Worm (Caenorhabditis elegans) whole organism, mixed stage, embryonic: ENCODE data around the gene F26D2.3.

ENCODE experiments used
- M03D4.4 ChIP-seq: sonication (generic microtip); optimal IDR thresholded peaks from 2 replicates; lab custom pipeline; 2017; ENCODE audit warnings: mild to moderate bottlenecking, missing genetic modification characterization, missing compliant biosample characterization
- bed-3 ChIP-seq: fragments of 200-800 bp; sonication (Bioruptor generic); optimal IDR thresholded peaks from 3 replicates; lab custom pipeline; 2018; ENCODE audit warnings: mild to moderate bottlenecking, missing genetic modification characterization, moderate library complexity, missing compliant biosample characterization
- blmp-1 ChIP-seq: fragments of 150-350 bp; optimal IDR thresholded peaks from 2 replicates; lab custom pipeline; 2014; ENCODE audit warnings: missing biosample characterization, missing genetic modification characterization
- ceh-39 ChIP-seq: fragments of 150-350 bp; optimal IDR thresholded peaks from 2 replicates; lab custom pipeline; 2014; ENCODE audit warnings: missing biosample characterization, missing genetic modification characterization
- ceh-43 ChIP-seq: fragments of 200-800 bp; sonication (Bioruptor generic); optimal IDR thresholded peaks from 2 replicates; lab custom pipeline; 2018; ENCODE audit warnings: mild to moderate bottlenecking, missing genetic modification characterization, moderate library complexity, missing compliant biosample characterization
- ceh-83 ChIP-seq: fragments of 200-800 bp; sonication (Bioruptor generic); optimal IDR thresholded peaks from 2 replicates; lab custom pipeline; 2018; ENCODE audit warnings: mild to moderate bottlenecking, missing genetic modification characterization, missing compliant biosample characterization
- ces-1 ChIP-seq: fragments of 150-350 bp; optimal IDR thresholded peaks from 2 replicates; lab custom pipeline; 2014; ENCODE audit warnings: missing biosample characterization, missing genetic modification reagents, missing genetic modification characterization
- cnd-1 ChIP-seq: fragments of 200-800 bp; sonication (Bioruptor generic); optimal IDR thresholded peaks from 2 replicates; lab custom pipeline; 2018; ENCODE audit warnings: mild to moderate bottlenecking, missing genetic modification characterization, missing compliant biosample characterization
- drap-1 ChIP-seq: fragments of 200-800 bp; sonication (Bioruptor generic); optimal IDR thresholded peaks from 3 replicates; lab custom pipeline; 2018; ENCODE audit warnings: mild to moderate bottlenecking, missing genetic modification characterization, missing compliant biosample characterization
- elt-1 ChIP-seq: sonication (generic microtip); optimal IDR thresholded peaks from 2 replicates; lab custom pipeline; 2017; ENCODE audit warnings: missing genetic modification characterization, mild to moderate bottlenecking, missing compliant biosample characterization, antibody characterized with exemption, moderate library complexity, borderline replicate concordance; ENCODE audit not compliant: insufficient read depth
- elt-3 ChIP-seq: fragments of 150-350 bp; optimal IDR thresholded peaks from 2 replicates; lab custom pipeline; 2014; ENCODE audit warnings: missing biosample characterization, missing genetic modification characterization
- flh-1 ChIP-seq: fragments of 200-800 bp; sonication (Bioruptor generic); optimal IDR thresholded peaks from 2 replicates; lab custom pipeline; 2018; ENCODE audit warnings: mild to moderate bottlenecking, missing genetic modification characterization, moderate library complexity, missing compliant biosample characterization
- lin-32 ChIP-seq: fragments of 200-800 bp; sonication (Bioruptor generic); optimal IDR thresholded peaks from 2 replicates; lab custom pipeline; 2018; ENCODE audit warnings: mild to moderate bottlenecking, missing genetic modification characterization, missing compliant biosample characterization
- lsy-2 ChIP-seq: fragments of 150-350 bp; optimal IDR thresholded peaks from 2 replicates; lab custom pipeline; 2014; ENCODE audit warnings: missing biosample characterization, missing genetic modification characterization
- mab-5 ChIP-seq: fragments of 150-350 bp; optimal IDR thresholded peaks from 2 replicates; lab custom pipeline; 2014; ENCODE audit warnings: missing biosample characterization, missing genetic modification characterization
- mep-1 ChIP-seq: fragments of 150-350 bp; optimal IDR thresholded peaks from 2 replicates; lab custom pipeline; 2017; ENCODE audit warnings: missing biosample characterization, missing genetic modification reagents, missing genetic modification characterization, inconsistent platforms
- mls-2 ChIP-seq: sonication (generic microtip); optimal IDR thresholded peaks from 2 replicates; lab custom pipeline; 2016; ENCODE audit warnings: mild to moderate bottlenecking, missing genetic modification characterization, moderate library complexity, missing compliant biosample characterization
- nhr-12 ChIP-seq: fragments of 150-350 bp; optimal IDR thresholded peaks from 2 replicates; lab custom pipeline; 2014; ENCODE audit warnings: missing biosample characterization, missing genetic modification characterization
- nhr-2 ChIP-seq: fragments of 150-350 bp; optimal IDR thresholded peaks from 2 replicates; lab custom pipeline; 2014; ENCODE audit warnings: missing biosample characterization, missing genetic modification characterization
- nhr-237 ChIP-seq: fragments of 150-350 bp; optimal IDR thresholded peaks from 2 replicates; lab custom pipeline; 2014; ENCODE audit warnings: missing biosample characterization, missing genetic modification characterization
- nhr-28 ChIP-seq: fragments of 150-350 bp; optimal IDR thresholded peaks from 2 replicates; lab custom pipeline; 2014; ENCODE audit warnings: missing biosample characterization, missing genetic modification characterization
- nhr-76 ChIP-seq: sonication (generic microtip); optimal IDR thresholded peaks from 2 replicates; lab custom pipeline; 2017; ENCODE audit warnings: missing biosample characterization, missing genetic modification characterization
- pha-4 ChIP-seq: fragments of 150-350 bp; optimal IDR thresholded peaks from 2 replicates; lab custom pipeline; 2018; ENCODE audit warnings: missing biosample characterization, missing genetic modification reagents, missing genetic modification characterization
- sem-2 ChIP-seq: fragments of 200-800 bp; sonication (Bioruptor generic); optimal IDR thresholded peaks from 2 replicates; lab custom pipeline; 2018; ENCODE audit warnings: mild to moderate bottlenecking, missing genetic modification characterization, missing compliant biosample characterization
- snpc-4 ChIP-seq: fragments of 150-350 bp; optimal IDR thresholded peaks from 2 replicates; lab custom pipeline; 2014; ENCODE audit warnings: missing biosample characterization, missing genetic modification characterization
- sptf-1 ChIP-seq: sonication (generic microtip); optimal IDR thresholded peaks from 2 replicates; lab custom pipeline; 2017; ENCODE audit warnings: mild to moderate bottlenecking, missing genetic modification characterization, moderate library complexity, missing compliant biosample characterization
- unc-120 ChIP-seq: sonication (generic microtip); optimal IDR thresholded peaks from 2 replicates; lab custom pipeline; 2017; ENCODE audit warnings: missing genetic modification characterization, missing compliant biosample characterization; ENCODE audit not compliant: poor library complexity, severe bottlenecking
- unc-39 ChIP-seq: fragments of 150-350 bp; optimal IDR thresholded peaks from 2 replicates; lab custom pipeline; 2014; ENCODE audit warnings: missing biosample characterization, missing genetic modification characterization
- zip-8 ChIP-seq: fragments of 150-350 bp; optimal IDR thresholded peaks from 2 replicates; lab custom pipeline; 2014; ENCODE audit warnings: missing biosample characterization, missing genetic modification characterization
- ztf-11 ChIP-seq: fragments of 150-350 bp; optimal IDR thresholded peaks from 2 replicates; lab custom pipeline; 2014; ENCODE audit warnings: missing biosample characterization, missing genetic modification characterization

Gene F26D2.3

DNA sequence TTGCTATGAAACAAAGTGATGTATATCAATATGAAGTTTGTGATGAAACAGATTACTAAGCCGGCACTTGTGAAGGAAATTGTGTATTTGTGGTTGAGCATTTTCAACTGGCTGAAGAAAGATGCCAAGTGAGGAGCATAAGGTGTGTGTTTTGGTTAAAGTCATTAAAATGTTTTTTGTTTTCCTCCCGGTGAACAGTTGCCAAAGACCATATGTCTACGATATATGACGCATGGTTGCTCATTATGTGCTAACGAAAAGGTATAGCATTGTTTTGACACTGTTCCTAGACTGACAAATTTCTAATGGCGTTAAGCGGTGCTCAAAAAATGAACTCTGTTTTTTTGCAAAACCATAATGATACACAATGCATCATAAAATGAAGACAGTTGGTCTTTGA lies 9.3 kb downstream of the F26D2.3 start, which contains the start of gene str-55:
Gene str-55, minus strand, starts transcription at position 101 of the 400 bp plus-strand sequence.
- TF ChIP-seq ces-1 (GFP tag; lab: Kevin White, UChicago) (no peak), ztf-11 (tag; lab: Kevin White, UChicago) (no peak), nhr-12 (tag; lab: Kevin White, UChicago) (no peak), nhr-2 (tag; lab: Kevin White, UChicago) (no peak), nhr-237 (tag; lab: Kevin White, UChicago) (no peak), mep-1 (tag; lab: Kevin White, UChicago) (no peak)

ce11 chrV:16419769-16420168 lies 12.0 kb downstream of the F26D2.3 start, which contains the start of gene F26D2.16:
Gene F26D2.16, minus strand, starts transcription at chrV:16419869.
- TF ChIP-seq sem-2 (GFP tag; lab: Kevin White, UChicago), result no peak
- TF ChIP-seq M03D4.4 (tag; lab: Kevin White, UChicago), result no peak
- no peak for TF ChIP-seq flh-1 (GFP tag; lab: Kevin White, UChicago)
- TF ChIP-seq ceh-43 (GFP tag; lab: Kevin White, UChicago), result no peak
- TF ChIP-seq pha-4 (tag; lab: Kevin White, UChicago), result no peak
- TF ChIP-seq lsy-2 (tag; lab: Kevin White, UChicago), result no peak
- no peak for TF ChIP-seq bed-3
- no peak for TF ChIP-seq ceh-83 (GFP tag; lab: Kevin White, UChicago)
- no peak for TF ChIP-seq blmp-1 (tag; lab: Kevin White, UChicago)
- TF ChIP-seq unc-39 (tag; lab: Kevin White, UChicago), result no peak
- no peak for TF ChIP-seq snpc-4 (tag; lab: Kevin White, UChicago)
- no peak for TF ChIP-seq ceh-39
- TF ChIP-seq nhr-237 (tag; lab: Kevin White, UChicago), result no peak
- TF ChIP-seq ces-1 (GFP tag; lab: Kevin White, UChicago), result no peak
- no peak for TF ChIP-seq cnd-1 (tag; lab: Kevin White, UChicago)
- no peak for TF ChIP-seq nhr-28
- no peak for TF ChIP-seq nhr-12 (tag; lab: Kevin White, UChicago)

- no peak for TF ChIP-seq mab-5 (tag; lab: Kevin White, UChicago)
- TF ChIP-seq nhr-76 (tag; lab: Kevin White, UChicago), result no peak
- TF ChIP-seq pha-4 (tag; lab: Kevin White, UChicago), result no peak
- no peak for TF ChIP-seq flh-1 (GFP tag; lab: Kevin White, UChicago)
- no peak for TF ChIP-seq zip-8 (tag; lab: Kevin White, UChicago)
- TF ChIP-seq lin-32, result no peak
- TF ChIP-seq unc-120 (tag; lab: Kevin White, UChicago), result no peak
- TF ChIP-seq mep-1 (tag; lab: Kevin White, UChicago), result no peak
- TF ChIP-seq nhr-28, result no peak
- TF ChIP-seq nhr-12 (tag; lab: Kevin White, UChicago), result no peak
- no peak for TF ChIP-seq elt-3 (tag; lab: Kevin White, UChicago)
- TF ChIP-seq ceh-39, result no peak
- no peak for TF ChIP-seq nhr-237 (tag; lab: Kevin White, UChicago)
- TF ChIP-seq mls-2, result no peak
- no peak for TF ChIP-seq ceh-83 (GFP tag; lab: Kevin White, UChicago)
Observed at ce11 chrV:16420696-16421095, 12.9 kb downstream of the F26D2.3 start, which contains the start of gene srw-48. Gene srw-48, plus strand, starts transcription at chrV:16420996.

DNA sequence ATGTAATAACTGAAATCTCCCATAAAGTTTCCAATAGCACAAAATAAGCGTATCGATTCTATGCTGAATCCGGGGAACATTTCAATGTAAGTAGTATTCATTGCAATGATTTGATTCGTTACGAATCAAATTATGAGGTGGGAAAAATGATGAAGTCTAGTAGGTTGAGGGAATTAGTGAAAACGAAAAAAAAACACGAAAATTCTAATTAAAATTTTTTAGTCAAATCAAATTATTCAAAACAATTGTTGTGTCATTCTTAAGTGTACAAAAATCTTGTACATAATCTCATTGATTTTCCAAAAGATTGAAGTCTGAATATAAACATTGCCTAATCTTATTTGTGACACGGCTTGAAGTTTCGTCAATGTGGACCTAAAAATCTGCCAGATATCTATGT lies 16.7 kb downstream of the F26D2.3 start, which contains the start of gene srw-29:
Gene srw-29, minus strand, starts transcription at position 101 of the 400 bp plus-strand sequence.
- TF ChIP-seq nhr-76 (tag; lab: Kevin White, UChicago) (no peak), ceh-39 (no peak), mab-5 (tag; lab: Kevin White, UChicago) (no peak), sptf-1 (tag; lab: Kevin White, UChicago) (no peak), elt-1 (no peak)

DNA sequence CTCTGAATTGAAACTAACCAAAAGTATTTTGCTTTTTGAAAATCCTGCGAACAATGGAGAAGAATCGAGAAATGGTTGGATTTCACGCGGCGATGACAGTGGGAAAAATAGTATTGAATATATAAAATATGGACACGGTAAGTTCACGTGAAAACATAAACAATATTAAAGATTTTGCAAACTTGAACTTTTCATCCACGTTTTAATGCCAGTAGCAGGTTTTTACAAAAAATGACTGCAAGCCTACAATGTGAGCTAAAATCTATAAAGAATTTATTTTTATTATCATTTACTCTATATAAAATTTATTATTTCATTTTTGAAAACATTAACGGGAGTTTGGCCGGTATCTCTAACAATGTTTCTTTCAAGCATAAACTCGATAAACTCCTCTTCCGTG lies 21.7 kb downstream of the F26D2.3 start, which contains the start of gene F26D2.10:
Gene F26D2.10, minus strand, starts transcription at position 101 of the 400 bp plus-strand sequence.
- no peak for TF ChIP-seq sem-2 (GFP tag; lab: Kevin White, UChicago)
- TF ChIP-seq flh-1 (GFP tag; lab: Kevin White, UChicago), result no peak
- TF ChIP-seq blmp-1 (tag; lab: Kevin White, UChicago), result no peak
- TF ChIP-seq ztf-11 (tag; lab: Kevin White, UChicago), result no peak
- no peak for TF ChIP-seq bed-3
- no peak for TF ChIP-seq drap-1 (GFP tag; lab: Kevin White, UChicago)
- no peak for TF ChIP-seq lsy-2 (tag; lab: Kevin White, UChicago)
- TF ChIP-seq mep-1 (tag; lab: Kevin White, UChicago), result no peak
